Fruit fly (Drosophila melanogaster): ENCODE results near the gene FoxK.

Gene FoxK

DNA sequence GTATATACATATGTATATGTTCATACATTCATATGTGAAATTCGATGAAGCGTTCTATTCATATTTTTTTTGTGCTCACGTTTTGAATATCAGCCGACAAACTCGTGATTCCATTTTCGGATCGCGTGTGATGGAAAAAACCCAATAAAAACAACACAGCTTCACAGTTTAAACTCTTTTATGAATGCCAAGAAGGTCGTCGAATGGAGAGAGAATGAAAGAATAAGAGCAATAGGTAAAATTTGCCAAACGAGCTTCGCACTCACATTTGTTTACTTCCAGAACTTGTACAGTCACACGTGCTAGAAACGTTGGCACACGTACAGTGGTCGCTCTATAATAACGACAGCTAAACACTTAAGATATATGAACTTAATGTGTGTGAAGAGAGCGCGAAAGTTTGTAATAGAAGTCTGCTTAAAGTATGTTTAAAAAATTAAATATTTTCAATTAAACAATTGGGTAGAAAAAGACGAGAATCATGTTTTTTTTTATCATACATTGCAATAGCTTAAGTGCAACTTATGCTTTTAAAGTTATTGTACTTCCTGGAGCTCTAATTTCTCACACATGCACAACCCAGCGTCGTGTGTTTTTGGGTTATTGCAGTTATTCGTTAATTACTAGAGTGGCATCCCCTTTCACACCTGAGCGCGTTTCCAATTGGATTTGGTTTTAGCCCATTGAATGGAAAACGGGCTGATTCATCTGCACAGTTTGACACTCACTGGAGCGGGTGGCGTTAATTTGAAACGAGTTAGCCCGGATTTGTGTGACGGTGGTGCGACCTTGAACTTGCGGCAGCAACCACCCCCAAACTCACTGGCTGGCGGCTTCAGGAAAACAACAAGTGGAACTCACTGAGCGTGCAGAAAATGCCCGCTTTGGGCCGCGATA, 5.3 kb upstream of the FoxK start:
- peak; percentile 72 for TF ChIP-seq CG17801 (GFP tag; optimal IDR thresholded peaks at IDR 0.05; ENCODE audit: partially characterized antibody)

DNA sequence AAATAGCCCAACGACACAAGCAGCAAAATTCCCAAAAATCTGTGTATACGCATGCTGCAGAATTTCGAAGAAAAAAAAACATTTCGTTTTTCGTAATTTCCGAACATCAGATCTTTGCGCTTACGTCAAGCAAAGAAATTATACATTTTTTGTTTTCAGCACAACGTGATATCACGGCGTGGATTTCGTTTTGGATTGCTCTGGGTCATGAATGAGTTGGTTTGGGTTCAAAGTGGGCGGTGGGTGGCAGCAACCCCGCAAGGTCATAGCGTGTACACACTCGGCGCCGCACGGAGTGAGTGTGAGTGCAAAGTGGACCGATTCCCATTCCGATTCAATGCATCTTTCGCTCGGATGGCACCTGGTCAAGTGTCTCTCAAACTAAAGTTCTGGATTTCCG, 4.3 kb upstream of the FoxK start:
- TF ChIP-seq CG17801 (GFP tag; optimal IDR thresholded peaks at IDR 0.05; ENCODE audit: partially characterized antibody), result no peak

- no peak for TF ChIP-seq CG17801 (GFP tag; optimal IDR thresholded peaks at IDR 0.05; ENCODE audit: partially characterized antibody)
Measured at dm6 chr3L:11124439-11124838, 3.9 kb upstream of the FoxK start.

dm6 chr3L:11123598-11124284, 3.2 kb upstream of the FoxK start:
- TF ChIP-seq CG17801 (GFP tag; optimal IDR thresholded peaks at IDR 0.05; ENCODE audit: partially characterized antibody), result no peak

DNA sequence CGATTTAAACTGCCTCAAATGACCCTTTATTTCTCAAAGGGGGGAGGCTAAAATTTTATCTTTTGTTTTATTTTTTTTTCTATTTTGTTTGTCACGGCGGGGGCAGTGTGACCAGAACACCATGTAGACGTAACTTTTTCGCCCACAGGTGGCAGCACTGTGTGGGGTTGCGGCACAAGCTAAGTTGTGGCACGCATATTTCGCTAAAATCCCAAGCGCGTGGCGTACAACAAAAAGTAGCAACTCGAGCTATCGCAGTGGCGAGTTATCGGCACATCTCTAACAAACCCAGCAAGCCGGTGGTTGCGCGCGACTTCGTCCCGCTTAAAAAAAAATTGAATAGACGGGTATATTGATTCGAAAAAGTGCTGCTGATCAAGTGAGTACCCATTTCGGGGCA, 2.5 kb upstream of the FoxK start, which contains the start of the genes Ufd1 and NaPi-III:
Ufd1 (minus strand) TSS at position 129 of the 400 bp plus-strand sequence.
NaPi-III (plus strand) TSS at position 261 of the 400 bp plus-strand sequence.
- TF ChIP-seq CG17801 (GFP tag; optimal IDR thresholded peaks at IDR 0.05; ENCODE audit: partially characterized antibody), result peak; percentile 53

DNA sequence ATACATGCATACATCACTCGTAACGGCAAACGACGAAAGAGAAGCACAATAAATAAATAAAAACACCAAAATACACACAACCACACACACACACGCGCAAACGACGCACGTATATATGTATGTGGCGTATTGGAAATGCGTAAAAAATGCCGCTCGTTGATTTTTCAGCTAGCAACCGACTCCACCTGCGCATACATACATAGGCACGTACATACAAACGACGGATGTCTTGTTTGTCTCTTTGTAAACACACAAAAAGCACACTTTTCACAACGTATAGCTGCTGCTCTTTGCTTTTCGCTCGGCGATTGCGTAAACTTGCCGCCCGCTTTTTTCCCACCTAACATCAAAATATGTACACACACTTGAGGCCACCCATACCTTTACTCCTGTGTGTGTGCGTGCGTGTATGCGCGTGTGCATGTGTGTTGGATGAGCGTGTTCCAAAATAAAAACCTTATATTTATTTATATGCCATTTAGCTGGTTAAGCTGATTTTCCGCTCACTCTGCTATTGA, 623 bp downstream of the FoxK start:
- TF ChIP-seq CG17801 (GFP tag; optimal IDR thresholded peaks at IDR 0.05; ENCODE audit: partially characterized antibody), result no peak

- no peak for TF ChIP-seq CG17801 (GFP tag; optimal IDR thresholded peaks at IDR 0.05; ENCODE audit: partially characterized antibody)
Measured at dm6 chr3L:11119396-11119900, 1.1 kb downstream of the FoxK start.

- TF ChIP-seq CG17801 (GFP tag; optimal IDR thresholded peaks at IDR 0.05; ENCODE audit: partially characterized antibody), result no peak
Measured at dm6 chr3L:11118627-11119395, 1.8 kb downstream of the FoxK start.

DNA sequence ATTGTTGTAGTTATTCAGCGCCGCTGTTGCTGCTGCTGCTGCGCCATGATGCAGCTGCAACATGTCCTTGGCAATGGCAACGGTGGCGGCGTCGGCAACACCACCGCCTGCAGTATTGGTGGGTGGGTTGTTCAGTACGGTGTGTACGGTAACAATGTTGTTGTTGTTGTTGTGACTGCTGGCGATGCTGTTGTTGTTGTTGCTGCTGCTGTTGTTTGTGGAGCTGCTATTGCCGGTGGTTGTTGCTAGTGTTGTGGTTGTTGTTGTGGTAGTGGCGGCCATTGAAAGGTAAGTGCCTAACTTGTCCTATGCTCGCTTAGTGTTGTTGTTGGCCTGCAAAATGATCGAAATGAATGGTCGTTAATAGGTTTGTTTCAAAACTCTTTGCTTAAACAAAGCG, 2.9 kb downstream of the FoxK start:
- TF ChIP-seq CG17801 (GFP tag; optimal IDR thresholded peaks at IDR 0.05; ENCODE audit: partially characterized antibody), result no peak

dm6 chr3L:11113198-11114197, 7.1 kb downstream of the FoxK start, which contains the start of gene Sod1:
Sod1 (minus strand) TSS chr3L:11113740.
- TF ChIP-seq CG17801 (GFP tag; optimal IDR thresholded peaks at IDR 0.05; ENCODE audit: partially characterized antibody), result peak; percentile 76

DNA sequence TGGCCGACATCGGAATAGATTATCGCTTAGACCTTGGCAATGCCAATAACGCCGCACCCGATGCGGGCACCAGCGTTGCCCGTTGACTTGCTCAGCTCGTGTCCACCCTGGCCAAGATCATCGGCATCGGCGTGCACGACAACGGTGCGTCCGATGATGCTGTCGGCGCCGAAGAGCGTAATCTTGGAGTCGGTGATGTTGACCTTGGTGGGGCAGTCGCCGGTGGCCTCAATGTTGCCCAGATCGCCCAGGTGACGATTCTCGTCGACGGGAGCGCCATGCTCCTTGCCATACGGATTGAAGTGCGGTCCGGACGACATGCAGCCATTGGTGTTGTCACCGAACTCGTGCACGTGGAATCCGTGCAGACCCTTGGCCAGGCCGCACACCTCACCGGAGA, 8.2 kb downstream of the FoxK start:
- TF ChIP-seq CG17801 (GFP tag; optimal IDR thresholded peaks at IDR 0.05; ENCODE audit: partially characterized antibody), result no peak

DNA sequence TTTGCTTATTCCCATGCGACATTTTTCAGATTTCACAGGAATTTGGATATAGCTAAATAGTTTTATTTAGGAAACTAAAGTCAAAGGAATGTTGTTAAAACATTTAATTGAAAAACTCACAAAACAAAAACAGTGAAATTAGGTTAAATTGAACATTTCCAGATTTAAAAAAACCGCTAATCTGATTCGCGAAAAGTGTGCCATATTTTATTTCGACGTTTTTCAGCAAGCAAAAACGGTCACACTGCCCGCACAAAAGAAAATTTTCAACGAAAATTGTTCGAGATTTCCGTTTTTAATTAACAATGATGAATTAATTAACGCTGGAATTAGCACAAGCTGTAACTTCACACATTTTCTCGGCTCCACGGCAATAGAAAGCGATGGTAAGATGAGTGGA, 11.1 kb downstream of the FoxK start, which contains the start of the genes CG34012 and emei:
CG34012 (minus strand) TSS at position 52 of the 400 bp plus-strand sequence.
emei (plus strand) TSS at position 237 of the 400 bp plus-strand sequence.
- no peak for TF ChIP-seq CG17801 (GFP tag; optimal IDR thresholded peaks at IDR 0.05; ENCODE audit: partially characterized antibody)

DNA sequence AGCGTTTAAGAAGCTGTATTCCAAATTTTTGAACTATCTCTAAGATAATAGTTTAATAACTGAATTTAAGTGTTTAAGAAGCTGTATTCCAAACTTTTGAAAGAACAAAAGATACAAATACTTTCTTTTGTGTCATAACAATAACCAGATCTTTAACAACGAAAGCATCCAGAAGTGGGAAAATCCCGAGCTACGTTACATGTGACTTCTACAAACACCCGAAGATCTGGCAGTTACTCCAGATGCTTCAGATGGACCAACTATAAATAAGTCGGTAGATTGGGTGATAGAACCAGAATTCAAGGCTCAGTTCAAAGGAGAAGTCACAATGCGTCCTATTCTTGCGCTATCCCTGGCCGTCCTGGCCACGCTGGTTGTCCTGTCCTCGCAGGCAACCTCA, 12.6 kb downstream of the FoxK start, which contains the start of gene CG12522:
CG12522 (plus strand) TSS at position 301 of the 400 bp plus-strand sequence.
- no peak for TF ChIP-seq CG17801 (GFP tag; optimal IDR thresholded peaks at IDR 0.05; ENCODE audit: partially characterized antibody)

All from ovary, adult (tissue).